Worm (Caenorhabditis elegans) whole organism, mixed stage, embryonic: ENCODE results near the gene lov-1.

Experiments
- M03D4.4 ChIP-seq: sonication (generic microtip); optimal IDR thresholded peaks from 2 replicates; lab custom pipeline; 2017; ENCODE audit warnings: mild to moderate bottlenecking, missing genetic modification characterization, missing compliant biosample characterization
- bed-3 ChIP-seq: fragments of 200-800 bp; sonication (Bioruptor generic); optimal IDR thresholded peaks from 3 replicates; lab custom pipeline; 2018; ENCODE audit warnings: mild to moderate bottlenecking, missing genetic modification characterization, moderate library complexity, missing compliant biosample characterization
- blmp-1 ChIP-seq: fragments of 150-350 bp; optimal IDR thresholded peaks from 2 replicates; lab custom pipeline; 2014; ENCODE audit warnings: missing biosample characterization, missing genetic modification characterization
- ceh-39 ChIP-seq: fragments of 150-350 bp; optimal IDR thresholded peaks from 2 replicates; lab custom pipeline; 2014; ENCODE audit warnings: missing biosample characterization, missing genetic modification characterization
- ceh-43 ChIP-seq: fragments of 200-800 bp; sonication (Bioruptor generic); optimal IDR thresholded peaks from 2 replicates; lab custom pipeline; 2018; ENCODE audit warnings: mild to moderate bottlenecking, missing genetic modification characterization, moderate library complexity, missing compliant biosample characterization
- ceh-83 ChIP-seq: fragments of 200-800 bp; sonication (Bioruptor generic); optimal IDR thresholded peaks from 2 replicates; lab custom pipeline; 2018; ENCODE audit warnings: mild to moderate bottlenecking, missing genetic modification characterization, missing compliant biosample characterization
- ces-1 ChIP-seq: fragments of 150-350 bp; optimal IDR thresholded peaks from 2 replicates; lab custom pipeline; 2014; ENCODE audit warnings: missing biosample characterization, missing genetic modification reagents, missing genetic modification characterization
- cnd-1 ChIP-seq: fragments of 200-800 bp; sonication (Bioruptor generic); optimal IDR thresholded peaks from 2 replicates; lab custom pipeline; 2018; ENCODE audit warnings: mild to moderate bottlenecking, missing genetic modification characterization, missing compliant biosample characterization
- drap-1 ChIP-seq: fragments of 200-800 bp; sonication (Bioruptor generic); optimal IDR thresholded peaks from 3 replicates; lab custom pipeline; 2018; ENCODE audit warnings: mild to moderate bottlenecking, missing genetic modification characterization, missing compliant biosample characterization
- elt-1 ChIP-seq: sonication (generic microtip); optimal IDR thresholded peaks from 2 replicates; lab custom pipeline; 2017; ENCODE audit warnings: missing genetic modification characterization, mild to moderate bottlenecking, missing compliant biosample characterization, antibody characterized with exemption, moderate library complexity, borderline replicate concordance; ENCODE audit not compliant: insufficient read depth
- elt-3 ChIP-seq: fragments of 150-350 bp; optimal IDR thresholded peaks from 2 replicates; lab custom pipeline; 2014; ENCODE audit warnings: missing biosample characterization, missing genetic modification characterization
- flh-1 ChIP-seq: fragments of 200-800 bp; sonication (Bioruptor generic); optimal IDR thresholded peaks from 2 replicates; lab custom pipeline; 2018; ENCODE audit warnings: mild to moderate bottlenecking, missing genetic modification characterization, moderate library complexity, missing compliant biosample characterization
- ham-2 ChIP-seq: fragments of 200-800 bp; sonication (Bioruptor generic); optimal IDR thresholded peaks from 2 replicates; lab custom pipeline; 2018; ENCODE audit warnings: mild to moderate bottlenecking, missing genetic modification characterization, missing compliant biosample characterization
- hlh-1 ChIP-seq: fragments of 150-350 bp; optimal IDR thresholded peaks from 2 replicates; lab custom pipeline; 2014; ENCODE audit warnings: missing biosample characterization, missing genetic modification reagents, missing genetic modification characterization
- lin-13 ChIP-seq: fragments of 150-350 bp; optimal IDR thresholded peaks from 2 replicates; lab custom pipeline; 2014; ENCODE audit warnings: missing biosample characterization, missing genetic modification characterization
- lin-32 ChIP-seq: fragments of 200-800 bp; sonication (Bioruptor generic); optimal IDR thresholded peaks from 2 replicates; lab custom pipeline; 2018; ENCODE audit warnings: mild to moderate bottlenecking, missing genetic modification characterization, missing compliant biosample characterization
- lsy-2 ChIP-seq: fragments of 150-350 bp; optimal IDR thresholded peaks from 2 replicates; lab custom pipeline; 2014; ENCODE audit warnings: missing biosample characterization, missing genetic modification characterization
- mab-5 ChIP-seq: fragments of 150-350 bp; optimal IDR thresholded peaks from 2 replicates; lab custom pipeline; 2014; ENCODE audit warnings: missing biosample characterization, missing genetic modification characterization
- mep-1 ChIP-seq: fragments of 150-350 bp; optimal IDR thresholded peaks from 2 replicates; lab custom pipeline; 2017; ENCODE audit warnings: missing biosample characterization, missing genetic modification reagents, missing genetic modification characterization, inconsistent platforms
- mls-2 ChIP-seq: sonication (generic microtip); optimal IDR thresholded peaks from 2 replicates; lab custom pipeline; 2016; ENCODE audit warnings: mild to moderate bottlenecking, missing genetic modification characterization, moderate library complexity, missing compliant biosample characterization
- nhr-12 ChIP-seq: fragments of 150-350 bp; optimal IDR thresholded peaks from 2 replicates; lab custom pipeline; 2014; ENCODE audit warnings: missing biosample characterization, missing genetic modification characterization
- nhr-2 ChIP-seq: fragments of 150-350 bp; optimal IDR thresholded peaks from 2 replicates; lab custom pipeline; 2014; ENCODE audit warnings: missing biosample characterization, missing genetic modification characterization
- nhr-237 ChIP-seq: fragments of 150-350 bp; optimal IDR thresholded peaks from 2 replicates; lab custom pipeline; 2014; ENCODE audit warnings: missing biosample characterization, missing genetic modification characterization
- nhr-28 ChIP-seq: fragments of 150-350 bp; optimal IDR thresholded peaks from 2 replicates; lab custom pipeline; 2014; ENCODE audit warnings: missing biosample characterization, missing genetic modification characterization
- nhr-76 ChIP-seq: sonication (generic microtip); optimal IDR thresholded peaks from 2 replicates; lab custom pipeline; 2017; ENCODE audit warnings: missing biosample characterization, missing genetic modification characterization
- pha-4 ChIP-seq: fragments of 150-350 bp; optimal IDR thresholded peaks from 2 replicates; lab custom pipeline; 2018; ENCODE audit warnings: missing biosample characterization, missing genetic modification reagents, missing genetic modification characterization
- sem-2 ChIP-seq: fragments of 200-800 bp; sonication (Bioruptor generic); optimal IDR thresholded peaks from 2 replicates; lab custom pipeline; 2018; ENCODE audit warnings: mild to moderate bottlenecking, missing genetic modification characterization, missing compliant biosample characterization
- snpc-4 ChIP-seq: fragments of 150-350 bp; optimal IDR thresholded peaks from 2 replicates; lab custom pipeline; 2014; ENCODE audit warnings: missing biosample characterization, missing genetic modification characterization
- sptf-1 ChIP-seq: sonication (generic microtip); optimal IDR thresholded peaks from 2 replicates; lab custom pipeline; 2017; ENCODE audit warnings: mild to moderate bottlenecking, missing genetic modification characterization, moderate library complexity, missing compliant biosample characterization
- tbx-8 ChIP-seq: fragments of 200-800 bp; sonication (Bioruptor generic); optimal IDR thresholded peaks from 2 replicates; lab custom pipeline; 2018; ENCODE audit warnings: mild to moderate bottlenecking, missing genetic modification characterization, moderate library complexity, missing compliant biosample characterization
- unc-120 ChIP-seq: sonication (generic microtip); optimal IDR thresholded peaks from 2 replicates; lab custom pipeline; 2017; ENCODE audit warnings: missing genetic modification characterization, missing compliant biosample characterization; ENCODE audit not compliant: poor library complexity, severe bottlenecking
- unc-39 ChIP-seq: fragments of 150-350 bp; optimal IDR thresholded peaks from 2 replicates; lab custom pipeline; 2014; ENCODE audit warnings: missing biosample characterization, missing genetic modification characterization
- unc-62 ChIP-seq: fragments of 150-350 bp; optimal IDR thresholded peaks from 2 replicates; lab custom pipeline; 2014; ENCODE audit warnings: missing biosample characterization, missing genetic modification reagents, missing genetic modification characterization
- zip-8 ChIP-seq: fragments of 150-350 bp; optimal IDR thresholded peaks from 2 replicates; lab custom pipeline; 2014; ENCODE audit warnings: missing biosample characterization, missing genetic modification characterization
- ztf-11 ChIP-seq: fragments of 150-350 bp; optimal IDR thresholded peaks from 2 replicates; lab custom pipeline; 2014; ENCODE audit warnings: missing biosample characterization, missing genetic modification characterization

The lov-1 gene

DNA sequence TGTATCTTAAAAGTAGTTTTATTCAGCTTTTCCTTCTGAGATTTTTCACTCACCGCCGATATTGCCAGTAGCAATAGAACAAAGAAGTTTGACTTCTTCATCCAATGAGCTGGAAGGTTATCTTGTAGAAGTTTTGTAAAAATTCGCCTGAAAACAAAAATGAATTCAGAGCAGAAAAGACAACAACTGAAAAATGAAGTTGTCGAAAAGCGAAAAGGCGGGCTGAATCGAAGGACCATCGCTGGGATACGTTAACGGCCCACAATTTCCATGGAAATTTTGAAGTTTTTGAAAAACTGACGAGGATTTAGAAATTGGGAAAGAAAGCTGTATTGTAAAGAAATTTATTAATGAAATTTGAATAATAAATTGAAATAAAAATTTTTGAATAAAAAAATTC lies at the start of gene lov-1:
Gene lov-1 (minus strand): TSS at position 101 of the 400 bp plus-strand sequence.
- TF ChIP-seq ztf-11 (tag; lab: Kevin White, UChicago) (no peak), hlh-1 (tag; lab: Kevin White, UChicago) (no peak), nhr-237 (no peak), ceh-43 (GFP tag; lab: Kevin White, UChicago) (no peak), bed-3 (GFP tag; lab: Kevin White, UChicago) (no peak), drap-1 (GFP tag; lab: Kevin White, UChicago) (no peak)

DNA sequence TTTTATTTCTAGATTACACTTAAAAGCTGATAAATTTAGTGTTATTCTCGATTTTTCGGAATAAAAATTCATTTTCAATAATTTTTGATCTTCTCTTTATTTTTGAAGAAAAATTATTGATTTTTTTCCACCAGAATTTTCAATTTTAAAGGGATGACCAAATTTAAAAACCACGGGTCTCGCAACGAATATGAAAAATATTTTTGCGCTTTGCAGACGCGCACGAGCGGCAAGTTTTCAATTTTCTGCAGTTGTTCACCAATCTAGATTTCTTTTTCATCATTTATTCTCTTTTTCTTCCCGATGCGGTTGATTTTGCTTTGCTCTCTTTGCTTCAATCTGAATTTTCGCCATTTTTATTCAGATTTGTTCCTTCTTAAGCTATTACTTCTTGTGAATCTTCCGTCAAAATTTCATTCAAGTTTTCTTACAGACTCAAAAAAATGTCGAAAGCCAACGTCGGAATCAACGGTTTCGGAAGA lies 49.3 kb upstream of the lov-1 start, which contains the start of gene gpd-4:
Gene gpd-4 (plus strand): TSS at position 432 of the 482 bp plus-strand sequence.
- no peak for TF ChIP-seq drap-1 (GFP tag; lab: Kevin White, UChicago)
- no peak for TF ChIP-seq sptf-1 (tag; lab: Kevin White, UChicago)
- TF ChIP-seq hlh-1 (tag; lab: Kevin White, UChicago), result no peak
- no peak for TF ChIP-seq lsy-2 (tag; lab: Kevin White, UChicago)
- TF ChIP-seq elt-1 (tag; lab: Kevin White, UChicago), result no peak
- no peak for TF ChIP-seq mep-1
- TF ChIP-seq unc-62, result no peak
- no peak for TF ChIP-seq flh-1 (GFP tag; lab: Kevin White, UChicago)
- no peak for TF ChIP-seq lin-13
- no peak for TF ChIP-seq ceh-43 (GFP tag; lab: Kevin White, UChicago)
- no peak for TF ChIP-seq ham-2
- no peak for TF ChIP-seq nhr-237
- no peak for TF ChIP-seq pha-4 (tag; lab: Kevin White, UChicago)
- no peak for TF ChIP-seq ces-1
- TF ChIP-seq nhr-2 (tag; lab: Kevin White, UChicago), result no peak
- no peak for TF ChIP-seq sem-2 (GFP tag; lab: Kevin White, UChicago)
- no peak for TF ChIP-seq nhr-28 (tag; lab: Kevin White, UChicago)

DNA sequence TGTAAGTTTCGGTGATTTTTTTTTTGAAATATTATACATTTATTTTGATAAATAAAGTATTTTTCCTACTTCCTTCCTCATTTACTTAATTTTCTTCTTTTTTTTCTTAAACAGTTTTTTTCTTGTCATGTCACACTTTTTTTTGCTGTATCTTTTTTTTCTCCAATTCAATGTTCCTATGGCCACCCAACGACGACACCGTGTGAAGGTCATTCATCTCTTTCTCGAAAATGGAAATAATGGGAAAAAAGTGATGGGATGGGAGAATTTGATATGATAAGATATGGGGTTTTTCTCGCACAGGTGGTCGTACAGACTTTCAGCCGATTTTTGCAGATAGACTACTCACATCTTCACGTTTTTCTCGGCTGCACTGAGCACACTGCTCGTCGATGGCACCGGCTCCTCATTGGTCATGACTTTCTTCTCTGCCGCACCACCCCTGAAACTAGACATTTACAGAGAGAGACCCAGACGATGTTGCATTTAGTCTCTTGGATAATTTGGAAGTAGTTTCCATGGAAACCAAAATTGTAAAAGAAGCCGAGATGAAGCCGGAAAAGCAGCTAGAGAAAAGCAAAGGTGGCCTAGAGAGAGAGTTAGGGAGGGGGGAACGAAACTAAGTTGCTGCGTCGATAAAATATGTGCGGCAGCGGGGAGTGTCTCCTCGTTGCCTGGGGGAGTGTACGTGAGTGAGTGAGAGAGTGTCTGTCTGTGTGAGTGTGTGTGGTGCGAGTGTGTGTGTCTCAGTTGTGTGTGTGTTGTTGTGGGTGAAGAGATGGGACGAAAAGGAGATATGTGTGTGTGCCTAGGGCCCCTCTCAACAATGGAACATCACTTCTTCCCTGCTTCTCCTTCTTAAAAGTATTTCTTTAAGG lies 47.5 kb upstream of the lov-1 start, which contains the start of gene daf-19:
Gene daf-19 (minus strand): TSS at position 442 of the 878 bp plus-strand sequence.
- TF ChIP-seq mab-5 (tag; lab: Kevin White, UChicago) (no peak), nhr-237 (peak; percentile 42), unc-39 (tag; lab: Kevin White, UChicago) (peak; percentile 8), elt-1 (tag; lab: Kevin White, UChicago) (peak; percentile 20), nhr-76 (no peak), mls-2 (tag; lab: Kevin White, UChicago) (peak; percentile 91), ceh-39 (tag; lab: Kevin White, UChicago) (peak; percentile 17), blmp-1 (tag; lab: Kevin White, UChicago) (no peak), lsy-2 (tag; lab: Kevin White, UChicago) (peak; percentile 74), drap-1 (GFP tag; lab: Kevin White, UChicago) (peak; percentile 69), lin-13 (no peak), ham-2 (peak; percentile 95), cnd-1 (peak; percentile 72), unc-120 (peak; percentile 76), lin-32 (GFP tag; lab: Kevin White, UChicago) (peak; percentile 63), M03D4.4 (peak; percentile 69), hlh-1 (tag; lab: Kevin White, UChicago) (peak; percentile 85), ceh-43 (GFP tag; lab: Kevin White, UChicago) (peak; percentile 42), pha-4 (tag; lab: Kevin White, UChicago) (peak; percentile 36), ztf-11 (tag; lab: Kevin White, UChicago) (peak; percentile 63), flh-1 (GFP tag; lab: Kevin White, UChicago) (no peak), snpc-4 (tag; lab: Kevin White, UChicago) (no peak), sptf-1 (tag; lab: Kevin White, UChicago) (peak; percentile 92), bed-3 (GFP tag; lab: Kevin White, UChicago) (peak; percentile 55), nhr-2 (tag; lab: Kevin White, UChicago) (no peak), nhr-28 (tag; lab: Kevin White, UChicago) (no peak), tbx-8 (GFP tag; lab: Kevin White, UChicago) (peak; percentile 27), elt-3 (tag; lab: Kevin White, UChicago) (no peak), ces-1 (peak; percentile 60), zip-8 (no peak), sem-2 (GFP tag; lab: Kevin White, UChicago) (peak; percentile 31), mep-1 (peak; percentile 55), nhr-12 (tag; lab: Kevin White, UChicago) (no peak), unc-62 (no peak), ceh-83 (GFP tag; lab: Kevin White, UChicago) (peak; percentile 68)
